Fruit fly (Drosophila melanogaster): ENCODE measurements around the gene CG33099.

Gene CG33099

DNA sequence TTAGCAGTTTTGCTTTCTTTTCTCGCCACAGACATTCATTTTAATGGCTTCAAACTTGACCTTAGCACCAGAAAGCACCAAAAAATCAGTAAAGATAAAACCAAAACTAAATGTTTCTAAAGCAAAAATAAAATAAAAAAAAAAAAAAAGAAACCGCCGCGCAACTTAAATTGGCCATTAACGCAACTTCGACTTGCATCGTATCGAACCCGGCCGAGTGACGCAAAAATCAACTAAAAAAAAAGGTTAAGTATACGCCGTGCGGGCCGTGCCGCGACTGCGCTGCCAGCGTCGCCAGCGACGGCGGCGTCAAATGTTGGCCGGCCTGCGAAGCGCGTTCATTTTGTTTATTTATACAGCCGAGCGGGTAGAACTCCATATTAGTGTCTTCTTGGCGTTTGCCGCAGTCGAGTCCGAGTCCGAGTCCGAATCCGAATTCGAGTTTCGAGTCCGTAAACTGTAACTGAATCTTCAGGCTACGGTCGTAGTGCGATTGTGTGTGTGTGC, 20.0 kb upstream of the CG33099 start, which contains the start of gene bond (continued):
- TF ChIP-seq gfzf (GFP tag; optimal IDR thresholded peaks at IDR 0.05) = no peak
- no peak for TF ChIP-seq ems (GFP tag; optimal IDR thresholded peaks at IDR 0.05)
- no peak for TF ChIP-seq pan (optimal IDR thresholded peaks at IDR 0.05)
- TF ChIP-seq pan (GFP tag; optimal IDR thresholded peaks at IDR 0.05 in 1 of 2, IDR thresholded peaks at IDR 0.05 in 1 of 2) = no peak
- TF ChIP-seq Hmx (GFP tag; optimal IDR thresholded peaks at IDR 0.05) = no peak
- TF ChIP-seq chinmo (GFP tag; IDR thresholded peaks at IDR 0.05; ENCODE audit: partially characterized antibody) = 0 out of 4 replicates have a peak, but pooled peaks have one; percentile 64
- TF ChIP-seq tx (GFP tag; optimal IDR thresholded peaks at IDR 0.05) = no peak
- peak; percentile 32 for TF ChIP-seq Deaf1 (tag; optimal IDR thresholded peaks at IDR 0.05)
- no peak for TF ChIP-seq vvl (GFP tag; IDR thresholded peaks at IDR 0.05)
- no peak for TF ChIP-seq sim (GFP tag; IDR thresholded peaks at IDR 0.05)
- TF ChIP-seq Hr39 (optimal IDR thresholded peaks at IDR 0.05) = no peak
- TF ChIP-seq CG17361 (GFP tag; IDR thresholded peaks at IDR 0.05) = no peak
- TF ChIP-seq amos (GFP tag; IDR thresholded peaks at IDR 0.05; ENCODE audit: partially characterized antibody) = no peak
- 0 out of 2 replicates have a peak, but pooled peaks have one; percentile 4 for TF ChIP-seq slbo (GFP tag; IDR thresholded peaks at IDR 0.05)
- TF ChIP-seq gt (GFP tag; IDR thresholded peaks at IDR 0.05) = no peak
- 0 out of 2 replicates have a peak, but pooled peaks have one; percentile 19 for TF ChIP-seq gsb (GFP tag; IDR thresholded peaks at IDR 0.05)
- no peak for TF ChIP-seq CG11560 (tag; IDR thresholded peaks at IDR 0.05)
- no peak for TF ChIP-seq org-1 (GFP tag; optimal IDR thresholded peaks at IDR 0.05)
- TF ChIP-seq CG7556 (GFP tag; optimal IDR thresholded peaks at IDR 0.05) = no peak
- TF ChIP-seq CG4424 (GFP tag; optimal IDR thresholded peaks at IDR 0.05) = no peak
- no peak for TF ChIP-seq ab (GFP tag; optimal IDR thresholded peaks at IDR 0.05)
- no peak for TF ChIP-seq Fer2 (tag; optimal IDR thresholded peaks at IDR 0.05)
- TF ChIP-seq Lhr (GFP tag; optimal IDR thresholded peaks at IDR 0.05) = no peak
- no peak for TF ChIP-seq gro (GFP tag; optimal IDR thresholded peaks at IDR 0.05)
- TF ChIP-seq CG2202 (tag; optimal IDR thresholded peaks at IDR 0.05) = no peak
- TF ChIP-seq klu (GFP tag; IDR thresholded peaks at IDR 0.05) = no peak

DNA sequence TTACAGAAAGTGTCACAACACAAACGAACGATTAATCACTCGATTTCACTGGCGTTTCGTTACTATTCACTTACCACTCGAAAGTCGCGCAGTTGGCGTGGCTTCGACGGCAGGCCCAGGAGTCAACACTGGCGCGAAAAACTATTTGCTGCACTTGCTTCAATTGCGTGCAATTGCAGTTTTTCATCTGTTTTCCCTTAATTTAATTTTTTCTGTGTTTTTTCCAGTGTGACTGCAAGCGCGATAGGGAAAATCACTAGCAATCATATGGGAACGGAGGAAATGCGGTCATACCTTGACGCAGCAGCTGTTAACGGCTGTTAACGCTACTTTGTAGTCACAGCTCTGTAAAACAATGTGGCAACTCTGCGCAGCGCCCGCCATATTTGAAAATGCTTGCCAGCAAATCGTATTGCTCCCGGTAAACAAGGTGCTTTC, 17.2 kb upstream of the CG33099 start, which contains the start of gene AdipoR:
Gene AdipoR, minus strand, starts transcription at position 262 of the 438 bp plus-strand sequence.
- TF ChIP-seq ewg (GFP tag; optimal IDR thresholded peaks at IDR 0.05) = peak; percentile 62
- TF ChIP-seq tll (GFP tag; optimal IDR thresholded peaks at IDR 0.05) = peak in 1 of 2 experiments; percentile 29
- TF ChIP-seq CTCF (GFP tag; optimal IDR thresholded peaks at IDR 0.05) = peak; percentile 39
- peak; percentile 55 for TF ChIP-seq CG12769 (tag; optimal IDR thresholded peaks at IDR 0.05)
- peak; percentile 63; the same call in 1 of the 3 replicates for TF ChIP-seq Opbp (GFP tag; IDR thresholded peaks at IDR 0.05; ENCODE audit: partially characterized antibody)
- no peak for TF ChIP-seq CG14965 (GFP tag; optimal IDR thresholded peaks at IDR 0.05; ENCODE audit: borderline replicate concordance)
- TF ChIP-seq stwl (tag; optimal IDR thresholded peaks at IDR 0.05) = peak; percentile 88
- peak; percentile 1 for TF ChIP-seq sd (tag; optimal IDR thresholded peaks at IDR 0.05)
- TF ChIP-seq B-H2 (GFP tag; optimal IDR thresholded peaks at IDR 0.05) = no peak
- peak; percentile 49 for TF ChIP-seq her (GFP tag; optimal IDR thresholded peaks at IDR 0.05)
- peak; percentile 33 for TF ChIP-seq HmgD (GFP tag; optimal IDR thresholded peaks at IDR 0.05)
- TF ChIP-seq Sry-δ (GFP tag; optimal IDR thresholded peaks at IDR 0.05) = peak; percentile 58
- peak; percentile 62 for TF ChIP-seq BEAF-32 (GFP tag; optimal IDR thresholded peaks at IDR 0.05)
- 0 out of 4 replicates have a peak, but pooled peaks have one; percentile 39 for TF ChIP-seq Dll (GFP tag; IDR thresholded peaks at IDR 0.05; ENCODE audit: partially characterized antibody)
- TF ChIP-seq Xrp1 (GFP tag; IDR thresholded peaks at IDR 0.05) = peak; percentile 23; the same call in 1 of the 2 replicates
- TF ChIP-seq ftz-f1 (GFP tag; optimal IDR thresholded peaks at IDR 0.05) = peak; percentile 18
- no peak for TF ChIP-seq CG10366 (GFP tag; IDR thresholded peaks at IDR 0.05)
- peak; percentile 56 for TF ChIP-seq HmgZ (tag; optimal IDR thresholded peaks at IDR 0.05)
- TF ChIP-seq CG9727 (GFP tag; optimal IDR thresholded peaks at IDR 0.05) = peak; percentile 29
- TF ChIP-seq Dip3 (GFP tag; optimal IDR thresholded peaks at IDR 0.05) = no peak
- peak; percentile 3 for TF ChIP-seq CG17912 (GFP tag; optimal IDR thresholded peaks at IDR 0.05)
- peak; percentile 97 for TF ChIP-seq gfzf (GFP tag; optimal IDR thresholded peaks at IDR 0.05)
- TF ChIP-seq Abd-B (GFP tag; optimal IDR thresholded peaks at IDR 0.05) = no peak
- TF ChIP-seq CG7987 (GFP tag; optimal IDR thresholded peaks at IDR 0.05) = peak; percentile 7
- no peak for TF ChIP-seq eyg (GFP tag; optimal IDR thresholded peaks at IDR 0.05)
- TF ChIP-seq MBD-R2 (GFP tag; IDR thresholded peaks at IDR 0.05) = peak; percentile 84
- peak; percentile 39 for TF ChIP-seq Nf-YC (tag; optimal IDR thresholded peaks at IDR 0.05)

Measured in whole organism, embryonic.